Worm (Caenorhabditis elegans) whole organism, L2 larva: ENCODE results near the gene R04B5.6.

Experiments
- R02D3.7 ChIP-seq: fragments of 150-350 bp; optimal IDR thresholded peaks from 2 replicates; lab custom pipeline; 2014; ENCODE audit warnings: missing biosample characterization, missing genetic modification characterization
- lsy-2 ChIP-seq, 2 experiments: fragments of 150-350 bp in 1 of 2; sonication (generic microtip) in 1 of 2; optimal IDR thresholded peaks; 2 replicates each; lab custom pipeline; 2014 to 2017; ENCODE audit warnings: missing biosample characterization in 2 of 2, missing genetic modification characterization in 2 of 2
- nhr-237 ChIP-seq: fragments of 150-350 bp; optimal IDR thresholded peaks from 2 replicates; lab custom pipeline; 2014; ENCODE audit warnings: missing biosample characterization, missing genetic modification characterization
- unc-62 ChIP-seq: fragments of 150-350 bp; optimal IDR thresholded peaks from 2 replicates; lab custom pipeline; 2014; ENCODE audit warnings: missing biosample characterization, missing genetic modification reagents, missing genetic modification characterization

- TF ChIP-seq unc-62 (GFP tag; lab: Kevin White, UChicago) (no peak), lsy-2 (tag; optimal IDR thresholded peaks at IDR 0.05; lab: Kevin White, UChicago) (no peak), R02D3.7 (no peak), nhr-237 (tag; lab: Kevin White, UChicago) (no peak)
Measured at ce11 chrV:10046503-10046902, 38.5 kb upstream of the R04B5.6 start.
